Worm (Caenorhabditis elegans): Measurements from ENCODE around the gene gon-4.

Gene gon-4

DNA sequence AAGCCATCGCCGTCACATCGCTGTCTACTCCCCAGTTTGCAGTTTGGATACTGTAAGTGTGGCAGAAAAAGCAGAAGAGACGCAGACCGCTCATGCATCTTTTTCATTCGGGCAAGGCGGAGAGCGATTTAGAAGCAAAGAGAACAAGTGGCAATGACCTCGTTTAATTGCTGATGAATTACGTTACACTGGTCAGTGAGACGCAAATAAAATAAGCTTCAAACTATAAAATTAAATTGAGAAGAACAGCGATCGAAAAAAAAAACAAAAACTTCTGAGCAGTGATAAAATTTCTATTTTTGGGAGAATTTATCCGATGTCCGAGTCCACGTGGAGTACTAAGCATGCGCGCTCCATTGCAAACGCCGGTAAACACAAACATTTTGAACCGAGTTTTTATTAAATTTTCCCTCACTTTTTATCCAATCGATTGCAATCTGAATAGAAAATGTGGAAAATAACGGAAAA is 24.5 kb downstream of the gon-4 start, which contains the start of gene C24F3.2:
TSS of gene C24F3.2 (plus strand) at position 418 of the 468 bp plus-strand sequence.
- TF ChIP-seq W03F9.2 (tag; optimal IDR thresholded peaks at IDR 0.05), result no peak
- peak; percentile 7 for TF ChIP-seq him-1 (tag; optimal IDR thresholded peaks at IDR 0.05)
- no peak for TF ChIP-seq dao-5 (tag; optimal IDR thresholded peaks at IDR 0.05)

DNA sequence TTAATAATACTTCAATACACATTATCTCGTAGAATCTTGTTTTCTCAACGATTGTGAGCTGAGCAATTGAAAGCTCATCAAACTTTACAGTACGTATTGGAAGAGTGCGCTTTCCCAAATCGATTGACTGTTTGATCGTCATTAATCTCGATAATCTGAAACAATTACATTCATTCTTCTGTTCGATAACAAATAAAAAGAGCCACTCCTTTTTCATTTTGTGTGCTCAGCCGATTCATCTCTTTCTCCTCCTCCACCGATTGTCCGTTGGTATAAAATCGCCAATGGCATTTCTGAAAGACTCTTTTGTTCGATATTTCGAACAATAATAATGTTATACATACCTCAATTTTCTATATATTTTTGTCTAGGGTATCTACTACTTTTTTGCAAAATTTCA is 26.1 kb downstream of the gon-4 start, which contains the start of gene nas-12:
TSS of gene nas-12 (plus strand) at position 301 of the 400 bp plus-strand sequence.
- TF ChIP-seq dao-5 (tag; optimal IDR thresholded peaks at IDR 0.05) (no peak), him-1 (tag; optimal IDR thresholded peaks at IDR 0.05) (no peak), W03F9.2 (tag; optimal IDR thresholded peaks at IDR 0.05) (no peak)

DNA sequence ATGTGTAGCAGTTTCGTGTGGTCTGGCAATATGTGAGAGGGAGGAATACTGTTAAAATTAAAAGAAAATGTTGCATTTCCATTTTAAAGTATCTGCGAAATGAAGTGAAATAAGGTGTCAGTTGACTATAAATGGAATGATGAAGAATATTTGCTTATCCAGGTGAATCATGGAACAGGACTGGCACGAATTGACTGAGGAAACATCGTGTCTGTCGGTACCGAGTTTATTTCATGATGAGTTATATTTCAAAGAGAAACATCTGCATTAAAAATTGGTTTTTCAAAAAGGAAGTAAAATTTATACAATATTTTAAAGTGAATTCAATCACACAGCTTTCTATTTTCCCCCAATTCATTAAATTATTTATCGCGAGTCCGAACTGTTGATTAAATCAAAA is 29.9 kb downstream of the gon-4 start, which contains the start of gene F01G10.6:
TSS of gene F01G10.6 (minus strand) at position 101 of the 400 bp plus-strand sequence.
- TF ChIP-seq W03F9.2 (tag; optimal IDR thresholded peaks at IDR 0.05), result no peak
- TF ChIP-seq him-1 (tag; optimal IDR thresholded peaks at IDR 0.05), result no peak
- TF ChIP-seq dao-5 (tag; optimal IDR thresholded peaks at IDR 0.05), result no peak

- TF ChIP-seq W03F9.2 (tag; optimal IDR thresholded peaks at IDR 0.05) (no peak), him-1 (tag; optimal IDR thresholded peaks at IDR 0.05) (no peak), dao-5 (tag; optimal IDR thresholded peaks at IDR 0.05) (no peak)
Measured at ce11 chrIV:10230971-10231370, 33.4 kb downstream of the gon-4 start, which contains the start of gene F01G10.5. Gene F01G10.5 (minus strand): TSS chrIV:10231071.

- TF ChIP-seq W03F9.2 (tag; optimal IDR thresholded peaks at IDR 0.05), result no peak
- TF ChIP-seq him-1 (tag; optimal IDR thresholded peaks at IDR 0.05), result no peak
- no peak for TF ChIP-seq dao-5 (tag; optimal IDR thresholded peaks at IDR 0.05)
Measured at ce11 chrIV:10232456-10232855, 34.8 kb downstream of the gon-4 start, which contains the start of gene F01G10.4. Gene F01G10.4 (minus strand): TSS chrIV:10232556.

- TF ChIP-seq him-1 (tag; optimal IDR thresholded peaks at IDR 0.05) (no peak), W03F9.2 (tag; optimal IDR thresholded peaks at IDR 0.05) (no peak), dao-5 (tag; optimal IDR thresholded peaks at IDR 0.05) (no peak)
Measured at ce11 chrIV:10235279-10235829, 37.7 kb downstream of the gon-4 start, which contains the start of gene ech-9. Gene ech-9 (minus strand): TSS chrIV:10235329.

DNA sequence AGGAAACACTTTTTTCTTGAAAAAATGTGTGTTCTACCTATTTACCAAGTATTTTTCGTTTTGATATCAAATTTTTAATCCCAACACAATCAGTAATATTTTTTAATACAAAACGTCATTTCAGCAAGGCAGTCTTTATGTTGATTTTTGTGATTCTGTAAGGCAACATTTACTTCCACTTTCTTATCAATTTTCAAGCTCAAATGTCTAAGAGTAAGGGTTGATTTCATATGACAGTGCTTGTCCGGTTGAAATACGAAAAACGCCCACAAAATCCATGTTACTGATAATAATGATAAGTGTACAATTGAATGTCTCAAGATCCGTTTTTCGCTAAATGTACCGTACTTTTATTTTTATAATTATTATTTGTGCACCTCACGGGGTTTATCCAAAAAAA is 38.5 kb downstream of the gon-4 start:
- TF ChIP-seq dao-5 (tag; optimal IDR thresholded peaks at IDR 0.05) (no peak), W03F9.2 (tag; optimal IDR thresholded peaks at IDR 0.05) (no peak), him-1 (tag; optimal IDR thresholded peaks at IDR 0.05) (no peak)

DNA sequence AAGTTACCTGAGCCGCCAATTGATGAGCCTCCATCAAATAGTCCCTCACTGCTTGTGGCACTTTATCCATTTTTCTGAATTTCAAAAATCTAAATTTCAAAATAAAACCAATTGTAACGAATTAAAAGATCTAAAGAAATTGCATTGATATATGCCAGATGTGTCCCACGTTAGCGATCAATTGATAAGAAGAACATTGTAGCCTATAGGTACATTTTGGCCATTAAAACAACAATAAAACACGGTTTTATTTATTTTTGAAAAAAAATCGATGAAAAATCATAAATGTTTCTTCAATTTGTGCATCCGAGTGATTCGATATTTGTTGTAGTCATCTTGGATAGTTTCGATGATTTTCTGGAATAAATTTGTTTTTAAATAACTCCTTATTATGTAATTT is 41.4 kb downstream of the gon-4 start, which contains the start of gene ech-8:
TSS of gene ech-8 (minus strand) at position 132 of the 400 bp plus-strand sequence.
- no peak for TF ChIP-seq him-1 (tag; optimal IDR thresholded peaks at IDR 0.05)

DNA sequence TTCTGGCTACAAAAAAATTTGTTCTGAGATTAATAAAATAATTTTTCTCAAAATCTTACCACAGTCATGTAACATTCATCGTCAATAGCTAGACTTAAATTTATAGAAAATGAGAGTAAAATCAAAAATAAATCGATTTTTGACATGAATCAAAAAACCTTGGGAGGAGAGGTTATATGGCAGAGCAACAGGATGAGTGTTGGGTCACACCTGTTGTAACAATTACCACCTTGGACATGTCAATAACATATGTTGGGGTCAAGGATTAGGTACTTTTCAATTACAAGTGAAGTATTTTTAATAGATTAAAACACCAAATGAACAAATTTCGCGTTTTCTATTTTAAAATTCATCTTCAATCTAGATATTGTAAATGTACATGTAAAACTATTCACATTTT is 44.0 kb downstream of the gon-4 start, which contains the start of gene lipl-7:
TSS of gene lipl-7 (minus strand) at position 165 of the 400 bp plus-strand sequence.
- no peak for TF ChIP-seq him-1 (tag; optimal IDR thresholded peaks at IDR 0.05)
- TF ChIP-seq dao-5 (tag; optimal IDR thresholded peaks at IDR 0.05), result no peak
- TF ChIP-seq W03F9.2 (tag; optimal IDR thresholded peaks at IDR 0.05), result no peak

DNA sequence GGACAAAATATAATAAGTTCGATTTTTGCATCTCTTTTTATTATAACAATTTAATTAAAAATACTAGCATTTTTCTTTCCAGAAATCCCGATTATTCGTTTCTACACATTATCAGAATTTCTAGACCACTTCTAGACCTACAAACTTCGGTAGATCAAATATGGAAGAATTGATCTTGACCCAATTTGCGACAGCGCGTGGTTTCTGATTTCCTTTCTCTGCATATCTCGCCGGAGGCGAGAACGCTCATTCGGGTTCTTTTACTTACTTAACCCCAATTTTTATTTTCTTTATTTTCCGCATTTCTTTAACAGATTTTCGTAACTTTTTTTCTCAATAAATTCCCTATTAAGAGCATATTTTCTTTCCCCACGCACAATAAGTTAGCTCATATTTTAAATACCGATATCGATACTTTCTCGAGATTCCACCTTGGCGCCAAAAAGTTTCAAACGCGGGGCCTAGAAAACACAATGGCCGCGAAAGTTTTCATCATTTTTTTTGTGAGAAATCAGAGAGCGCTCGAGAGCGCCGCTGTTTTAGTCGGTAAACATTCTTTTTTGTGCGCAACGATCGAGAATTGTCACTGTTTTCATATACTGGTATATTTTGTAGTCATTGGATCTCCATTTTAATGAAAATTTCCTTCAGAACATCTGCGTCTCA is 45.0 kb downstream of the gon-4 start:
- no peak for TF ChIP-seq dao-5 (tag; optimal IDR thresholded peaks at IDR 0.05)

DNA sequence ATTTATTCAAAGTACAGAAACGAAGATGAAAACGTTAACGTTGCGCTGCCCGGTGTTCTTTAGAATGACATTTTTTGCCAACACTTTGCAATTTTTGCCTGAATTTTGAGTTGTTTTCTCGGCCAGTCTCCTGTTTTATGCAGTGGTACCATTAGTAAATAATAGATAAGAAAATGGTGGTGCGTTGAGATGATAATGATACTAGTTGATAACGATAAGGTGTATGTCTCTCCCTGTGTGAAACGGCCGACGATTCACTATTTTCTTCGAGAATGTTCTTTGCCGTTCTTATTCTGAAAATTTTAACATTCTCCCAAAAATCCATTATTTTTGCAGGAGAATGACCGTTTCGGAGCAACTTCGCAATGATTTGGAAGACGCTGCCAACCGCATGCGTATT is 45.7 kb downstream of the gon-4 start, which contains the start of gene tkt-1:
TSS of gene tkt-1 (plus strand) at position 337 of the 400 bp plus-strand sequence.
- TF ChIP-seq W03F9.2 (tag; optimal IDR thresholded peaks at IDR 0.05), result no peak
- no peak for TF ChIP-seq him-1 (tag; optimal IDR thresholded peaks at IDR 0.05)
- TF ChIP-seq dao-5 (tag; optimal IDR thresholded peaks at IDR 0.05), result no peak

- TF ChIP-seq W03F9.2 (tag; optimal IDR thresholded peaks at IDR 0.05) (no peak), him-1 (tag; optimal IDR thresholded peaks at IDR 0.05) (no peak), dao-5 (tag; optimal IDR thresholded peaks at IDR 0.05) (no peak)
Measured at ce11 chrIV:10245666-10246210, 48.1 kb downstream of the gon-4 start, which contains the start of gene F01G10.10. Gene F01G10.10 (plus strand): TSS chrIV:10246160.

DNA sequence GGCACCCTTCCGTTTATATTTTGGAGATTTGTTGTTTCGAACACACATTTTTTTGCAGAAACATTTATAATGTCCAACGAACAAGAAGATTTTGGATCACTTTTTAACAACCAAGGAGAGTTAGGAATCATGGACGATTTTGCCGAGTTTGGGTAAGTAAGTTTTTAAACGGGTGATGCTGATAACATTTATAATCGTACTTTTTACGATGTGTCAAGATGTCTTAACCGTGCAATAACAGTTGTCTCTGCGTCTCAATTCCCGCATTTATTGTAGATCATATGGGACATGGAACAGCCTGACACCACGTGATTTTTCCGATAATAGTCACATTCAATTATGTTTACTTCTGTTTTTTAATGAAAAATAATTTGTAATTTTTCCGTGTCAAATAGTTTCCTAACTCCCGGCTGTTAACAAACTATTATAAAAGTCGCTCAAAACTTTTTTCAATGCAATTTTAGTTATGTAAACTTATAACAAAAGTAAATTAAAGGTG is 53.0 kb downstream of the gon-4 start, which contains the start of gene daf-14:
TSS of gene daf-14 (plus strand) at position 51 of the 499 bp plus-strand sequence.
- no peak for TF ChIP-seq him-1 (tag; optimal IDR thresholded peaks at IDR 0.05)
- TF ChIP-seq W03F9.2 (tag; optimal IDR thresholded peaks at IDR 0.05), result no peak
- TF ChIP-seq dao-5 (tag; optimal IDR thresholded peaks at IDR 0.05), result no peak

DNA sequence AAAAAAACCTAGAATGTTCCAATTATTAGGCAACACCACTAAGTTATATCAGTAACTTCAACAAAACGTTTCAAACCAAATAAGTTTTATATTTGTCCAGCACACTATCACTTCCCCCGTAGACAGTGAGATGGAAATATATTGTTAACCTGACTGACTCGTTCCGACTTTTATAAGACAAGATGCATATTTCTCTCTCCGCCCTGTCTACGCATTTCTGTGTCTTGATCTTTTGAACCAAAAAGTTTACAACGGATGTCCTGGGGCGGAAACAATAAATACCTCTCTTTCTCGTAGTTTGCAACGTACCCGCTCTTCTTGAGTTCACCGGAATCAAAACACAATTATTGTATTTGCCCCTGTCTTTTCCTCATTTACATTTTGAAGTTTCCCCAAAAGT is 53.6 kb downstream of the gon-4 start:
- TF ChIP-seq dao-5 (tag; optimal IDR thresholded peaks at IDR 0.05) (no peak), W03F9.2 (tag; optimal IDR thresholded peaks at IDR 0.05) (no peak), him-1 (tag; optimal IDR thresholded peaks at IDR 0.05) (no peak)

Data from whole organism, L4/young adult.